Worm (Caenorhabditis elegans) whole organism, L4/young adult: ENCODE results near the gene flp-5.

Experiments used
- W03F9.2 ChIP-seq: fragments of 150-350 bp; optimal IDR thresholded peaks from 2 replicates; lab custom pipeline; 2014; ENCODE audit warnings: missing biosample characterization, missing genetic modification characterization
- him-1 ChIP-seq: sonication (generic microtip); optimal IDR thresholded peaks from 2 replicates; lab custom pipeline; 2016; ENCODE audit warnings: missing genotype, missing genetic modification reagents, missing genetic modification characterization, missing compliant biosample characterization

DNA sequence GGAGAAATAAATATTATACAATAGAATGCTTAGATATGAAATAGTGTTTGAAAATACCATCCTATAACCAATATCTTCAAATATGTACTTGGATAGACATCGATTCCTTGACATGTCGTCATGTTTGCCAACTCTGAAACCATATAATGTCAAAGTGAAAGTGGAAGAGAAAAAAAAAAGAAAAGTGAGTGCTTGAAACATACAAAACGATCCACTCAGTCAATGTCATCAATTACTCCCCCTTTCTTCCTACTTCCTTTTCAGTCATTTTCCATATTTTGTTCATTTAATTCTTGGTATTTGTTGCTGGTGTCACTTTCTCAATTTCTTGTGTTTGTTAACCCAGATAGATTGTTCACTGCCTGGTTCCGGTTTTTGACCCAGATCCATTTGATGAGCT, 52.2 kb downstream of the flp-5 start, which contains the start of gene F18E9.4:
- TF ChIP-seq him-1 (tag; lab: Kevin White, UChicago) (no peak), W03F9.2 (tag; lab: Kevin White, UChicago) (no peak)
